Worm (Caenorhabditis elegans) whole organism, late embryonic: ENCODE measurements around the gene K04C2.7.

Experiments used
- dve-1 ChIP-seq: sonication (generic microtip); optimal IDR thresholded peaks from 2 replicates; lab custom pipeline; 2017; ENCODE audit warnings: antibody characterized with exemption, mild to moderate bottlenecking, missing genetic modification characterization, missing compliant biosample characterization
- nhr-11 ChIP-seq: fragments of 150-350 bp; optimal IDR thresholded peaks from 2 replicates; lab custom pipeline; 2014; ENCODE audit warnings: missing biosample characterization, missing genetic modification characterization

DNA sequence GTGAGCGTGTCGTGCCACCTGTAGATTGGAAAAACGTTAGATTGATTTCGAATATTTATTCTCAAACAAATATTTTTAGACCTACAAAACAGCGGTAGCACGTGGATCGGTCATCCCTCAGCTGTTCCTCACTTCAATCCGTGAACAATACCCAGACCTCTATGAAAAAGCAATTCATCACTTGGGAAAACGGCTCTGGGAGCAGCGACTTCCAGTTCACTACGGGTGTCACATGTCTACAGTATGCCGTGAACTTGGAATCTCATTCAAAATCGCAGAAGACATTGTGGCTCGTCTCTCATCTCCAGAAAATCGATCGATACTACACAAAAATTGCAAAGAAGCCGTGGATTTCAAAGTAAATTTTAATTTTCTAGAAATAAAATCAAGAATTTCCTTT, 23.6 kb downstream of the K04C2.7 start:
- TF ChIP-seq nhr-11 (tag; lab: Kevin White, UChicago) (no peak), dve-1 (tag; lab: Kevin White, UChicago) (no peak)
